Worm (Caenorhabditis elegans): ENCODE results near the gene agr-1.

Gene agr-1

DNA sequence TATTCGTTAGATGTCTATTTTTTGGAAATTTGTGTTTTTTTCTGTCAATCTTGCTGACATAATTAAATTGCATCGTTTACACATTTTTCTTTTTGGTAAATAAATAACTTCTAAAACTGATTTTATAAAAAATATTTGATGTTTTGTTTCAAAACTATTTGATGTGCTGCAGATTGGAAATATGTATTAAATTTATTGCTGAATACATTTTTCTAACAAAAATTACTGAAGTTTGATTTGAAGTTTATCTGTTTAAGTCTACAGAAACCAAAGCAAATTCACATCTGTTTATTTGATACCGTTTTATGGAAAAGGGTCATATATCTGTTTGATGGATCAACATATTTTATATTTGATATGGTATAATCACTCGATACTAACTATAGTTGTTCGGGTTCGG is 41.3 kb upstream of the agr-1 start:
- no peak for TF ChIP-seq tbx-37 (GFP tag; conservative IDR thresholded peaks at IDR 0.05)
- no peak for TF ChIP-seq ceh-13 (GFP tag; optimal IDR thresholded peaks at IDR 0.05)
- TF ChIP-seq ceh-36 (tag; optimal IDR thresholded peaks at IDR 0.05), result no peak
- TF ChIP-seq B0310.2 (tag; optimal IDR thresholded peaks at IDR 0.05), result no peak
- TF ChIP-seq tra-4 (tag; optimal IDR thresholded peaks at IDR 0.05), result no peak
- TF ChIP-seq F13C5.2 (tag; optimal IDR thresholded peaks at IDR 0.05), result no peak
- TF ChIP-seq hmbx-1 (tag; optimal IDR thresholded peaks at IDR 0.05), result no peak
- TF ChIP-seq hmg-4 (GFP tag; optimal IDR thresholded peaks at IDR 0.05), result no peak
- TF ChIP-seq hnd-1 (tag; optimal IDR thresholded peaks at IDR 0.05), result no peak
- no peak for TF ChIP-seq ama-1 (optimal IDR thresholded peaks at IDR 0.05)
- no peak for TF ChIP-seq aly-1 (tag; optimal IDR thresholded peaks at IDR 0.05)
- TF ChIP-seq scrt-1 (GFP tag; IDR thresholded peaks at IDR 0.05), result no peak
- TF ChIP-seq pes-1 (GFP tag; IDR thresholded peaks at IDR 0.05), result no peak
- no peak for TF ChIP-seq sea-1 (GFP tag; conservative IDR thresholded peaks at IDR 0.05)
- TF ChIP-seq ets-7 (tag; optimal IDR thresholded peaks at IDR 0.05), result no peak
- TF ChIP-seq flt-1 (GFP tag; IDR thresholded peaks at IDR 0.05), result no peak
- TF ChIP-seq tbx-11 (GFP tag; IDR thresholded peaks at IDR 0.05), result no peak

DNA sequence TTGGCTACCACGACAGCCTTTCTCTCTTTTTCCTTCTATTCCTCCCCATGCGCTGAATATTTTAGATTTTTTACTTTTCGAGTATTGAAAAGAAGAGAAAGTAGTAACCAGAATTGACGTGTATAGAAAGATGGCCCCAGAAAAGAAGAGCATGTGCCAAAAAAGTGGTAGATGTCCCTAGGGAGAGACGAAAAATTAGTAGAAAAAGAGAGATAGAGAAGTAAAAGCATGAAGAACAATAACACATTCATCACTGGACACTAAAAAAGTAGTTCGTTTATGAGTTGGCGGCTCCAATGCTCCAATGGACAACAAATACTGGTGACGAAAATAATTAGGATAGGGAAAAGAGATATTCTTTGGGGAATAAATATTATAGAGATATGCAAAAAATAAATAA is 37.5 kb upstream of the agr-1 start:
- TF ChIP-seq sea-1 (GFP tag; conservative IDR thresholded peaks at IDR 0.05) (no peak), F13C5.2 (tag; optimal IDR thresholded peaks at IDR 0.05) (no peak), aly-1 (tag; optimal IDR thresholded peaks at IDR 0.05) (no peak), ama-1 (optimal IDR thresholded peaks at IDR 0.05) (no peak), hnd-1 (tag; optimal IDR thresholded peaks at IDR 0.05) (no peak), scrt-1 (GFP tag; IDR thresholded peaks at IDR 0.05) (no peak), flt-1 (GFP tag; IDR thresholded peaks at IDR 0.05) (no peak), tra-4 (tag; optimal IDR thresholded peaks at IDR 0.05) (no peak), ceh-13 (GFP tag; optimal IDR thresholded peaks at IDR 0.05) (no peak), ets-7 (tag; optimal IDR thresholded peaks at IDR 0.05) (no peak), hmbx-1 (tag; optimal IDR thresholded peaks at IDR 0.05) (no peak), ceh-36 (tag; optimal IDR thresholded peaks at IDR 0.05) (no peak), tbx-11 (GFP tag; IDR thresholded peaks at IDR 0.05) (no peak)

DNA sequence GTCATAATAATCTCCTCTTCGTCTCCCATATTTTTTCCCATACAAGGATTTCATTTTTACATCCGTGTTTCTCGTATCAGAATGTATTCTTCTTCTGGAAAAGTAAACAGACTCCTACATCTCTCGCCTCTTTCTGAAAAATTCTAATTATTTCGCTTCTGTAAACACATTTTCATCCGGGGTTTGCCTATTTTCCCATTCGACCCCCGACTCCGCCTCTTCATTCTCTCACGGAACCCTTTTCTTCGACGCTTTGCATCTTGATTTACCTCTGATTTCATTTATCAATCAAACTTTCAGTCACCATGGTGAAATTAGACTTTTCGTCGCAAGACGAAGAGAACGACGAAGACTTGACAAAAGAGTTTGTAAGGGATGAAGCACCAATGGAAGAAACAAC is 35.7 kb upstream of the agr-1 start, which contains the start of gene snt-1:
Gene snt-1, plus strand, starts transcription at position 301 of the 400 bp plus-strand sequence.
- TF ChIP-seq ama-1 (optimal IDR thresholded peaks at IDR 0.05), result no peak
- no peak for TF ChIP-seq hmbx-1 (tag; optimal IDR thresholded peaks at IDR 0.05)
- TF ChIP-seq tbx-11 (GFP tag; IDR thresholded peaks at IDR 0.05), result no peak
- TF ChIP-seq ets-7 (tag; optimal IDR thresholded peaks at IDR 0.05), result no peak
- no peak for TF ChIP-seq scrt-1 (GFP tag; IDR thresholded peaks at IDR 0.05)
- no peak for TF ChIP-seq ceh-36 (tag; optimal IDR thresholded peaks at IDR 0.05)
- no peak for TF ChIP-seq ceh-13 (GFP tag; optimal IDR thresholded peaks at IDR 0.05)
- no peak for TF ChIP-seq B0310.2 (tag; optimal IDR thresholded peaks at IDR 0.05)
- TF ChIP-seq flt-1 (GFP tag; IDR thresholded peaks at IDR 0.05), result no peak
- TF ChIP-seq sea-1 (GFP tag; conservative IDR thresholded peaks at IDR 0.05), result no peak
- no peak for TF ChIP-seq pes-1 (GFP tag; IDR thresholded peaks at IDR 0.05)
- no peak for TF ChIP-seq tbx-37 (GFP tag; conservative IDR thresholded peaks at IDR 0.05)
- TF ChIP-seq aly-1 (tag; optimal IDR thresholded peaks at IDR 0.05), result no peak

DNA sequence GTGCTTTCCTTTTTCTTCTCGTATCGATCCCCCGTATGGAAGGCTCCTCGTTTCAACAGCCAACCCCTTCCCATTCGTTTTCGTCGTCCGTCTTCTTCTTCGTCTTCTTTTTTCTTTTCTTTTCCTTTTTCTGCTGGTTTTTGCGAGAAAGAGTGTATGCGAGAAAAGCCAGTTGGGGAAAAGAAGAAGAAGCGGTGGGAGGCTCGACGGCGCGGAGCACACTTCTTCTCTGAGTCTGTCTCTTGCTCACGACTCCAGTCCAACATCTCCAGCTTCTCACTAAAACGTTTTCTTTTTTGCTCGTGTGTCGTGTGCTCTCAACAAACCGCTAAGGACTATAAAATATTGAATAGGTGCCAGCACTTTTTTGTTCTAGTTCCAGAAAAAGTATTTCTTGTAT is 33.6 kb upstream of the agr-1 start:
- TF ChIP-seq hmbx-1 (tag; optimal IDR thresholded peaks at IDR 0.05), result no peak
- TF ChIP-seq tbx-37 (GFP tag; conservative IDR thresholded peaks at IDR 0.05), result no peak
- no peak for TF ChIP-seq ets-7 (tag; optimal IDR thresholded peaks at IDR 0.05)
- TF ChIP-seq sea-1 (GFP tag; conservative IDR thresholded peaks at IDR 0.05), result no peak
- TF ChIP-seq tra-4 (tag; optimal IDR thresholded peaks at IDR 0.05), result no peak
- no peak for TF ChIP-seq ceh-36 (tag; optimal IDR thresholded peaks at IDR 0.05)
- no peak for TF ChIP-seq hnd-1 (tag; optimal IDR thresholded peaks at IDR 0.05)
- TF ChIP-seq hmg-4 (GFP tag; optimal IDR thresholded peaks at IDR 0.05), result no peak

DNA sequence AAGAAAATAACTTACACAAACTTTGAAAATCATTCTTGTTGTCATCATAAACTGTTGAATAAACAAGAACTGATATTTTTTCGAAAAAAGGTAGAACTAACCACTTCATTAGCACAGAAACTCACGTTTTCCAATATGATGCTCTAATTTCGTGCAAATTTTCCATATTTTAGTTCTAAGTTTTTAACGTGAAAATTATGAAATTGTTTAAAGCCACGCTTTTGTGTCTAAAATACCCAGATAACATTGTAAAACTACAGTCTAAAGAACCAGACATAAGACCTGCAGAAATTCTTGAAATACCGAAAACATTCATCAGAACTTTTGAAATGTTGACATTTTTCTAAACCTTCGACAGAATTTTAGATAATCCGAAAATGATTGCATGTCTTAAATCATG is 32.2 kb upstream of the agr-1 start, which contains the start of gene F31E8.5:
Gene F31E8.5, minus strand, starts transcription at position 101 of the 400 bp plus-strand sequence.
- TF ChIP-seq tbx-11 (GFP tag; IDR thresholded peaks at IDR 0.05), result no peak
- TF ChIP-seq F13C5.2 (tag; optimal IDR thresholded peaks at IDR 0.05), result no peak
- TF ChIP-seq hmg-4 (GFP tag; optimal IDR thresholded peaks at IDR 0.05), result no peak
- no peak for TF ChIP-seq ceh-36 (tag; optimal IDR thresholded peaks at IDR 0.05)
- no peak for TF ChIP-seq ets-7 (tag; optimal IDR thresholded peaks at IDR 0.05)
- TF ChIP-seq flt-1 (GFP tag; IDR thresholded peaks at IDR 0.05), result no peak
- TF ChIP-seq ama-1 (optimal IDR thresholded peaks at IDR 0.05), result no peak
- TF ChIP-seq hmbx-1 (tag; optimal IDR thresholded peaks at IDR 0.05), result no peak
- no peak for TF ChIP-seq B0310.2 (tag; optimal IDR thresholded peaks at IDR 0.05)
- no peak for TF ChIP-seq tbx-37 (GFP tag; conservative IDR thresholded peaks at IDR 0.05)
- no peak for TF ChIP-seq sea-1 (GFP tag; conservative IDR thresholded peaks at IDR 0.05)
- TF ChIP-seq hnd-1 (tag; optimal IDR thresholded peaks at IDR 0.05), result no peak
- TF ChIP-seq scrt-1 (GFP tag; IDR thresholded peaks at IDR 0.05), result no peak
- TF ChIP-seq aly-1 (tag; optimal IDR thresholded peaks at IDR 0.05), result no peak

DNA sequence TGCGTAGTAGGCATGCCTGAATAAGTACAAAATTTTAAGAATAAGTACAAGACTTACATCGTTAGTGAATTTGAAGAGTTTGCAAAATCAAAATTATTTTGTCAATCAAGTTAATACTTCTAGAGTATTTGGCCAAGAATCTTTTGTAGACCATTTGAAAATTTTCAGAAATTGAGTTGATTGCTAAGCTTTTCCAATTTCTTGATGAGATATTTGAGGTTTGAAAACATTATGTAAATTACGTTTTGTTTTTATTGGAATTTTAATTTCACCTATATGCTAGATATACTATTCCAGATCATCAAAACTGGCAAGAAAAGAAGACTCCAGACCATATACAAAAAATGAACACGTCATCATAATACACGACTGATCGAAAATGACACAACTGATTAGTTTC is 28.0 kb upstream of the agr-1 start, which contains the start of gene tab-1:
Gene tab-1, plus strand, starts transcription at position 301 of the 400 bp plus-strand sequence.
- TF ChIP-seq tbx-37 (GFP tag; conservative IDR thresholded peaks at IDR 0.05), result no peak
- TF ChIP-seq flt-1 (GFP tag; IDR thresholded peaks at IDR 0.05), result no peak
- TF ChIP-seq ceh-36 (tag; optimal IDR thresholded peaks at IDR 0.05), result no peak
- TF ChIP-seq F13C5.2 (tag; optimal IDR thresholded peaks at IDR 0.05), result no peak
- TF ChIP-seq ama-1 (optimal IDR thresholded peaks at IDR 0.05), result no peak
- TF ChIP-seq sea-1 (GFP tag; conservative IDR thresholded peaks at IDR 0.05), result no peak
- TF ChIP-seq B0310.2 (tag; optimal IDR thresholded peaks at IDR 0.05), result no peak
- no peak for TF ChIP-seq scrt-1 (GFP tag; IDR thresholded peaks at IDR 0.05)

DNA sequence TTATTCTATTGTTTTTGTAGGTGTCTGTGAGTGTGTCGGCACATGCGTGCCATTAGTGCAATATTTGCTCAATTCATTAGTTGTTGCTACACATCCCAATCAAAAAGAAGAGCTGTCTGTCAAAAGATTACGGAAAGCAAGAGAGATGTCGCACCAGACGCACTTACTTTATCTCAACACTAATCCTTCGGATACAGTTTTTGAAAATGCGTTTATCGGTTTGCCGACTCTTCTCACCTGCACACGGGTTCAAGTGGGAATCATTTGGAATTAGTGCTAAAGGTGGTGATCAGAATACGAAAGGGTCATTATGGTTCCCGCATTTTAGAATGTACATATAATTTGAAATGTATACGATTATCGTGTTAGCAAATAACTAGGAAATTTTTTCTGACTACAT is 26.3 kb upstream of the agr-1 start:
- TF ChIP-seq ceh-36 (tag; optimal IDR thresholded peaks at IDR 0.05) (peak; percentile 75), ceh-13 (GFP tag; optimal IDR thresholded peaks at IDR 0.05) (no peak)

DNA sequence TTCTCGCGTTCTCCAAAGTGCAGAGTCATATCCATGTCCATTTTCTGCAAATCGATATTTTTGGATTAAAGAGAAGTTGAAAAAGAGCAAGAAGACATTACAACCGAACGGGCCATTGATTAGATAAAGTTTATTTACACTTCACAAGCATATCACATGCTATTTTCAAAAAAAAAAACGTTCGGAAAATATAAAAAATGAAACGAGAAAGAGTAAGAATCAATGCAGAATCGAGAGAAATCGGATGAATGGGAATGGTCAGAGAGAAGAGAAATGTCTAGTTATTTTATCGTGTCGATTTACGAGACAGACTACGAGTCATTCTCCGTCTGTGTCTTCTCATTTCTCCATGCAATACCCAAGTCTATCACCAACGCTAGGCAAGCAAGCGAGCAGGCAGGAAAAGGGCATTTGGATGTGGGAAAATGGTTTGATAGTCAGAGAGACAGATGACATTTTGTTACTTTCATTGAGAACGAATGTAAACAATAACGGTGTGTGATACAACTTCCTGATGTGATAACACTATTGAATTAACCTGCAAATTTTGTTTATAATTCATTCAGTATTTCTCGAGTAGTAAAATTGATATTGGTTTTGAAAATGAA is 25.2 kb upstream of the agr-1 start, which contains the start of gene F31E8.4:
Gene F31E8.4, minus strand, starts transcription at position 51 of the 608 bp plus-strand sequence.
- TF ChIP-seq scrt-1 (GFP tag; IDR thresholded peaks at IDR 0.05), result no peak
- no peak for TF ChIP-seq tbx-11 (GFP tag; IDR thresholded peaks at IDR 0.05)
- no peak for TF ChIP-seq hmg-4 (GFP tag; optimal IDR thresholded peaks at IDR 0.05)
- no peak for TF ChIP-seq ceh-13 (GFP tag; optimal IDR thresholded peaks at IDR 0.05)
- no peak for TF ChIP-seq ets-7 (tag; optimal IDR thresholded peaks at IDR 0.05)
- TF ChIP-seq hmbx-1 (tag; optimal IDR thresholded peaks at IDR 0.05), result no peak
- TF ChIP-seq tra-4 (tag; optimal IDR thresholded peaks at IDR 0.05), result no peak

Data from whole organism, early embryonic.